Fruit fly (Drosophila melanogaster): ENCODE results near the gene eIF4E5.

eIF4E5 gene

DNA sequence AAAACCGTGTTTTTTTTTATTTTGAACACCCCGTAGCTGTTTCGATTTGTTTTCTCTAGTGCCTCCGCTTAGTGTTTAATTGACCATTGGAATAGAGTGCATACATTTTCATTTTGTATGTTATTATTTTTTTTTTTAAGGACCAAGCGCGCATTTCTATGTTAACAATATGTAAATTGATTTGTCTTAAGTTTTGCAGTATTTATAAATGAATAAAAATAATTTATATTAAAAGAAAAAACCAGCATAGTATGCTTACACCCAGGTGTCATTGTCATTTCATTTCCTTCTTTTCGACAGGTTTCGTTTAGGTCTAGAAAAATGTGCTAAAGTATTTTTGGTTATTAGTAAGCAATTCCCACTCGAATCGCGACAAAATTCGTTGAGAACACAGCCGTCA is at the start of gene eIF4E5:
Gene eIF4E5, plus strand, starts transcription at position 301 of the 400 bp plus-strand sequence.
- TF ChIP-seq CG8478 (optimal IDR thresholded peaks at IDR 0.05) (no peak), usp (GFP tag; optimal IDR thresholded peaks at IDR 0.05) (no peak), psq (optimal IDR thresholded peaks at IDR 0.05) (no peak), pan (optimal IDR thresholded peaks at IDR 0.05) (no peak), Dll (optimal IDR thresholded peaks at IDR 0.05) (no peak), EcR (GFP tag; optimal IDR thresholded peaks at IDR 0.05) (no peak)

- TF ChIP-seq EcR (GFP tag; optimal IDR thresholded peaks at IDR 0.05) (no peak), pan (optimal IDR thresholded peaks at IDR 0.05) (no peak), psq (optimal IDR thresholded peaks at IDR 0.05) (no peak), usp (GFP tag; optimal IDR thresholded peaks at IDR 0.05) (no peak), CG8478 (optimal IDR thresholded peaks at IDR 0.05) (no peak), Dll (optimal IDR thresholded peaks at IDR 0.05) (no peak)
Measured at dm6 chr3L:7847656-7848252, 46.9 kb upstream of the eIF4E5 start.

DNA sequence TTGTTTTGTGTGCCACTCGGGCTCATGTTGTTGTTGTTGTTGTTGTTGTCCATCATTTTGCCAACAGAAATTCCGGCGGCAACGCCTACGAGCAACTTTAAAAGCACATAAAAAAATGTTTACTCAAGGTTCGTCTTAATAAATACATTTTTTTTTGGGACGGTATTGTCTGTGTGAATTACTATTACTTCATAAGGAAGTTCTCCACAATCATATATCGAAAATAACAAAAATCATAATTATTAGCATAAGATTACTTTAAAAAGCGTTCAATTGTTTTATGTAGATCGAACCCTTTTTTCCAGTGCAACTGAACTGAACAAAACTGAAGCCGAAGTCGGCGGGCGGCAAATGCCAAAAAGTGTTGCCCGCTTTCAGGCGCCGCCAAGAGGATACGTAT is 46.1 kb upstream of the eIF4E5 start:
- no peak for TF ChIP-seq usp (GFP tag; optimal IDR thresholded peaks at IDR 0.05)
- TF ChIP-seq pan (optimal IDR thresholded peaks at IDR 0.05): no peak
- no peak for TF ChIP-seq Dll (optimal IDR thresholded peaks at IDR 0.05)
- TF ChIP-seq EcR (GFP tag; optimal IDR thresholded peaks at IDR 0.05): no peak
- no peak for TF ChIP-seq CG8478 (optimal IDR thresholded peaks at IDR 0.05)
- TF ChIP-seq psq (optimal IDR thresholded peaks at IDR 0.05): no peak

dm6 chr3L:7850771-7851358 is 43.8 kb upstream of the eIF4E5 start:
- no peak for TF ChIP-seq Dll (optimal IDR thresholded peaks at IDR 0.05)
- no peak for TF ChIP-seq CG8478 (optimal IDR thresholded peaks at IDR 0.05)
- no peak for TF ChIP-seq psq (optimal IDR thresholded peaks at IDR 0.05)
- no peak for TF ChIP-seq pan (optimal IDR thresholded peaks at IDR 0.05)
- no peak for TF ChIP-seq usp (GFP tag; optimal IDR thresholded peaks at IDR 0.05)
- TF ChIP-seq EcR (GFP tag; optimal IDR thresholded peaks at IDR 0.05): no peak

dm6 chr3L:7852252-7852885 is 42.3 kb upstream of the eIF4E5 start:
- TF ChIP-seq usp (GFP tag; optimal IDR thresholded peaks at IDR 0.05): no peak
- TF ChIP-seq CG8478 (optimal IDR thresholded peaks at IDR 0.05): no peak

DNA sequence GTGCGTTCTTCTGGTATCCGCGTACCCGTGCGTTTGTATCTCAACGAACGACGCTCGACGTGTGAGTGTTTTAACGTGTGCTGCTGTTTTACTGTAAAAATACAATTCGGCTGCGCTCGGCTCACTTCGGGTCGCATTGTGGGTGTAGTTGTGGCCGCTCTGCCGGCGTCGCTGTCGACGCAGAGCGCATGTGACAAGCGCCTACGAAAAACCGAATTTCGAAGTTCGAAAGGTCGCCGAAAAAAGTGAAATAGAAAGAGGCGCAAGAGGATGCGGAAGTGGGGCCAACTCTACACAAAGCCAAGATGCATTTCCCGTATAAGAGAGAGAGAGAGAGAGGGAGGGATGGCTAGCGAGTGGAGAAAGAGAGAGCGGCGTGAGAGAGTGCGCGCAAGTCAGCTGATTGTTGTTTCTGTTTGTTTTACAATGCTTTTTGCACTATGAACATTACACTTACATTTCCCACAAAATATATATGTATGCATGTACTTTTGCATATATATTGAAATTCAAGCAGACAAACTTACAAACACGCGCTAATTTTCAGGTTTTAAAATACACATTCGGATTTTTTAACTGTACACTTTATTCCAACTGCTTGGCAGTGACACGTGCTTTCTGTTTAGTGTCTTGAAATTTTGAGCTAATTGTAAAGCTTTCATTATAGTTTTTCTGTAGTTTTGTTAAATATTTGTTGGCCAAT is 39.8 kb upstream of the eIF4E5 start:
- TF ChIP-seq psq (optimal IDR thresholded peaks at IDR 0.05): no peak
- TF ChIP-seq usp (GFP tag; optimal IDR thresholded peaks at IDR 0.05): no peak
- no peak for TF ChIP-seq Dll (optimal IDR thresholded peaks at IDR 0.05)
- TF ChIP-seq CG8478 (optimal IDR thresholded peaks at IDR 0.05): no peak
- TF ChIP-seq pan (optimal IDR thresholded peaks at IDR 0.05): no peak
- no peak for TF ChIP-seq EcR (GFP tag; optimal IDR thresholded peaks at IDR 0.05)

DNA sequence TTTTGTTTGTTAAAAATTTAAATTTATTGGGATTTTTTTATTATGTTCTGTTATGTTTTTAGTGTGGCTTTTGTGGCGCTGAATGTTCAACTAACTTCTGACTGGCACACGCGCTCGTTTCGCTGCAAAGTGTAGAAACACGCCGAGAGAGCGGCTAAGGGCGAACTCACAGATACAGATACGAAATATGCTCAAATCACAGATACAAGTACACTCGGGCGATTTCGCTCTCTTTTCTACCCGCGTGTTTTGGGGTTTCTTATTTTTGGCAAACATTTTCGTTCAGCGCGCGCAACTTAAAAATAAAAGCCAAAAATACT is 39.3 kb upstream of the eIF4E5 start:
- TF ChIP-seq CG8478 (optimal IDR thresholded peaks at IDR 0.05) (no peak), psq (optimal IDR thresholded peaks at IDR 0.05) (no peak), Dll (optimal IDR thresholded peaks at IDR 0.05) (no peak), pan (optimal IDR thresholded peaks at IDR 0.05) (no peak), EcR (GFP tag; optimal IDR thresholded peaks at IDR 0.05) (no peak), usp (GFP tag; optimal IDR thresholded peaks at IDR 0.05) (no peak)

DNA sequence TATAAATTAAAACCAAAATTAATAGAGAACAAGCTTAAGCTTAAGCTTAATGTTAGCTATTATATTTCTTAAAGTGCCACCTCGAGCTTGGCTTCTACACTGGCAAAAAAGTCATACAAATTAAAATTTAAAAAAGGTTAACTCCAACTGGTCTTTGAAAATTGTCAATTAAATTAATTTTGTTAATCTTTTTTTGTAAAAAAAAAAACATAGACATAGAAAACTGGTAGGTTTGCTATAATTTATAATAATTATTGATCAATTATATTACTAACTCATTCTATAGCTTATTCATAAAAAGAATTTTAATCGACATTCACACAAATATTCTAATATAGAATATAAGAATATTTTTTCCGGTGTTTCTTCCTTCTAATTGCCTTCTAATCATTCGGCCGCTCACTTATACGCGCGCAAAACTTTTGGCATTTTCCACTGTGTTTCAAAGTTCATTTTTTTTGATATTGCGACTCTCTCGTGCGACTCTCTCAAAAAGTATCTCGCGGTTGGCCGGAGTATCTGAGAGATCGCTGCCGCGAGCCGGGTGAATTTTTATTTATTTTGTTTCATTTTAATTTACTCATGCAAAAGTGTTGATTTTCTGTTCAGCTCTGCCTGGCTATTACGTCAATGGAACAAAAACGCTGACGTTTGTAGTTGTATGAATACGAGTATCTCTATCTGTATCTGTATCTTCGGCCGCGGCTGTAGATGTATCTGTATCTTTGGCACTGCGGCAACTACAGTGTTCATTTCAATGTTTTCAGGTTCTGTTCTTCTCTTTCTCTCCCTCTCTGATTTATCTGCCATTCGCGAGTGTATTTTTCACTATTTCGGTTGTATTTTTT is 38.7 kb upstream of the eIF4E5 start:
- TF ChIP-seq psq (optimal IDR thresholded peaks at IDR 0.05): no peak
- no peak for TF ChIP-seq Dll (optimal IDR thresholded peaks at IDR 0.05)
- TF ChIP-seq CG8478 (optimal IDR thresholded peaks at IDR 0.05): no peak
- no peak for TF ChIP-seq usp (GFP tag; optimal IDR thresholded peaks at IDR 0.05)
- TF ChIP-seq pan (optimal IDR thresholded peaks at IDR 0.05): no peak
- no peak for TF ChIP-seq EcR (GFP tag; optimal IDR thresholded peaks at IDR 0.05)

DNA sequence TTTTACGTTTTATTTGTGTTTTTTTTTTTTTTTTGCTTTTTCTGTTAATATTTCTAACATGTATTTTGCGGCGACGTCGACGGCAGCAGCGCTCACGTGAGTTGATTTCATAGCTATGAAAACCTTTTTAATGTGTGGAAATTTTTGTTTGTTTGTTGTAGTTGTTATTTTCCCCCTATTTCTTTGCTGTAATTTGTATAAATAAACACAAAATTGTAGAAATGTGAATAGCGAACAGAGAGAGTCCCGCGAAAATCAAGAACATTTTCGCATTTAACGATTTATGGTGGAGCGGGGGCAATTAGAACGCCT is 38.1 kb upstream of the eIF4E5 start:
- TF ChIP-seq Dll (optimal IDR thresholded peaks at IDR 0.05): no peak
- TF ChIP-seq pan (optimal IDR thresholded peaks at IDR 0.05): no peak
- no peak for TF ChIP-seq usp (GFP tag; optimal IDR thresholded peaks at IDR 0.05)
- TF ChIP-seq psq (optimal IDR thresholded peaks at IDR 0.05): no peak
- no peak for TF ChIP-seq CG8478 (optimal IDR thresholded peaks at IDR 0.05)
- no peak for TF ChIP-seq EcR (GFP tag; optimal IDR thresholded peaks at IDR 0.05)

DNA sequence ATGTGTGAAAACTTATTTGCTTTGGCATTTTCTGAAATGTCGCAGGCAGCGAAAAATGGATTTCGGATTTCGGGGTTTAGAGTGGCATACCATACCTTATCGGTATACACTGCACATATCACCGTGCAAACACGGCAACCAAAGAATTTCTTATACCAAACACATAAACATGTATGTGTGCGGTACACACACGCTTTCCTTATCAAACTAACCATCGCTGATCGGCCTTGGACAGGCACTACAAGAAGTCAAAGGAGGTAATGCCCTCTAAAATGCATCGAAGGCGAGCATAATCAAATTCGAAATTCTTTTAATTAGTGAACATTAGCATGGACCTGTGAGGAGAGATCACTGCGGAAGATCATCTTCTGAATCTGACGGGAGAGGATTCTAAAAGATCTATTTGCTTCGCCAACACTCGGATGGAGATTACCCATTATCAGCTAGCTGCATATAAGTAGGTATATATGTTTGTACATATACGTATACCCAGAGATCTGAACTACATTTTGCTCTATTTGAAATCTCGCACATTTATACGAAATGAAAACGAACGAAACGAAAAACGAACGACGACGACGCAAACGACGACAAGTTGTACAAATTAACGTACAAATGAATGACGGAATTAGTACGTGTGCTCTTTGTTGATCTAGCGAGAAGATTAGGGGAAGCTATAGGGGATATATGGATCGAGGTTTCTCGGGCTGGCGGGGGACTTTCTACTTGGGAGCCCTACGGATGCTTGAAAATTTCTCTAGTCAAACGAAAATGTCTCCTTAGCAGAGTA is 36.2 kb upstream of the eIF4E5 start:
- TF ChIP-seq usp (GFP tag; optimal IDR thresholded peaks at IDR 0.05) (no peak), EcR (GFP tag; optimal IDR thresholded peaks at IDR 0.05) (no peak), CG8478 (optimal IDR thresholded peaks at IDR 0.05) (no peak), psq (optimal IDR thresholded peaks at IDR 0.05) (no peak), pan (optimal IDR thresholded peaks at IDR 0.05) (no peak), Dll (optimal IDR thresholded peaks at IDR 0.05) (no peak)

DNA sequence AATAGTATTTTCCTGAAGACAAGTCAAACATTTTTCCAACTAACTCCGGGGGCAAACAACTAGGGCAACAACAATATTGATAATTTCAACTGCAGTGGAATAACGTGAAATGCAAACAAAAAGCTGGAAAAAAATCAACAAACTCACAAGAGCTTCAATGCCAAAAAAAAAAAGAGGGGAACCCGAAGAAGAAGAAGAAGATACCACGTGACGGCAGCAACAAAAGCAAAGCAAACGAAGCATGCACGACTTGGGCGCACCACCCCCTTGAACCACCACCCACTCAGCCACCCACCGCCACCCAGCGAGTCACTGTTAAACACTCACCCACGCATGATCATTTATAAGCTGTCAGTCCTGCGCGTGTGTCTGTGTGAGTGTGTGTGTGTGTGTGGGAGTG is 34.9 kb upstream of the eIF4E5 start:
- no peak for TF ChIP-seq pan (optimal IDR thresholded peaks at IDR 0.05)
- no peak for TF ChIP-seq EcR (GFP tag; optimal IDR thresholded peaks at IDR 0.05)
- TF ChIP-seq psq (optimal IDR thresholded peaks at IDR 0.05): no peak

Measured in whole organism.